Fruit fly (Drosophila melanogaster): Measurements from ENCODE around the gene CG1529.

Gene CG1529

DNA sequence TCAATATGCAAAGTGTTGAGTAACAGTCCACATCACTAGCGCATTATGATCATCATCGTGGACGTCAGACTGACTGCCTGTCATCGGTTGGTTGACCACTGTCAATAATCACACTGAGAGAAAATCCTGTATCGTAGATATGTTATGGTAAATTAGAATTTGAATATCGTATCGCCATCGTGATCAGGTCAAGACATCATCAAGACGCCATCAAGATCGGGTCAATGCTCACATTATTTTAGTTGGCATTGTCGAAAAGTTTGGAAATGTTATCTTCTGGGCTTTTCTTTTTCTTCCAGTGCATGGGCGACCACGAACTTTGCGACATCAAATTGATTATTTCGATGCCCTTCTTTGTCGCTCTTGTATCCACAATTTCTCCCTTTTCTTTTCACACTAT lies 27.2 kb upstream of the CG1529 start (continued):
- TF ChIP-seq dati (GFP tag; IDR thresholded peaks at IDR 0.05), result peak; percentile 51
- peak; percentile 89 for TF ChIP-seq NC2β (GFP tag; optimal IDR thresholded peaks at IDR 0.05)
- peak; percentile 89 for TF ChIP-seq CG1529 (GFP tag; optimal IDR thresholded peaks at IDR 0.05)
- peak; percentile 84 for TF ChIP-seq ranshi (GFP tag; IDR thresholded peaks at IDR 0.05)
- peak; percentile 93 to 94 for TF ChIP-seq chif (GFP tag; optimal IDR thresholded peaks at IDR 0.05)
- TF ChIP-seq CG10274 (GFP tag; optimal IDR thresholded peaks at IDR 0.05), result peak; percentile 65
- peak; percentile 43 for TF ChIP-seq CG7372 (GFP tag; IDR thresholded peaks at IDR 0.05)
- peak; percentile 22 for TF ChIP-seq Sry-β (GFP tag; optimal IDR thresholded peaks at IDR 0.05)
- TF ChIP-seq ato (GFP tag; IDR thresholded peaks at IDR 0.05; ENCODE audit: partially characterized antibody), result no peak
- TF ChIP-seq pita (GFP tag; optimal IDR thresholded peaks at IDR 0.05), result no peak
- peak; percentile 61 for TF ChIP-seq CG15073 (GFP tag; optimal IDR thresholded peaks at IDR 0.05)
- peak; percentile 91 for TF ChIP-seq Atf-2 (GFP tag; optimal IDR thresholded peaks at IDR 0.05)
- TF ChIP-seq CG2202 (tag; optimal IDR thresholded peaks at IDR 0.05), result peak; percentile 84
- TF ChIP-seq kay (GFP tag; optimal IDR thresholded peaks at IDR 0.05), result peak; percentile 73
- peak; percentile 83 for TF ChIP-seq HHEX (GFP tag; optimal IDR thresholded peaks at IDR 0.05)
- peak; percentile 93 for TF ChIP-seq pb (GFP tag; optimal IDR thresholded peaks at IDR 0.05)
- peak; percentile 89 for TF ChIP-seq CrebB (tag; optimal IDR thresholded peaks at IDR 0.05)
- TF ChIP-seq Abd-B (GFP tag; optimal IDR thresholded peaks at IDR 0.05), result peak; percentile 88
- no peak for TF ChIP-seq unc-4 (GFP tag; IDR thresholded peaks at IDR 0.05; ENCODE audit: partially characterized antibody)
- peak; percentile 92 for TF ChIP-seq CG16863 (GFP tag; optimal IDR thresholded peaks at IDR 0.05)
- peak; percentile 86 for TF ChIP-seq CG9876 (GFP tag; optimal IDR thresholded peaks at IDR 0.05)
- peak; percentile 58; the same call in 1 of the 3 replicates for TF ChIP-seq CG11560 (tag; IDR thresholded peaks at IDR 0.05)
- peak; percentile 52; the same call in 1 of the 2 replicates for TF ChIP-seq Gsc (GFP tag; IDR thresholded peaks at IDR 0.05)
- peak; percentile 71 for TF ChIP-seq slou (GFP tag; optimal IDR thresholded peaks at IDR 0.05)
- TF ChIP-seq CG17612 (GFP tag; IDR thresholded peaks at IDR 0.05), result peak; percentile 59
- no peak for TF ChIP-seq CG7271 (tag; optimal IDR thresholded peaks at IDR 0.05)
- peak; percentile 20 for TF ChIP-seq D19B (GFP tag; optimal IDR thresholded peaks at IDR 0.05)
- peak; percentile 80 for TF ChIP-seq twi (tag; optimal IDR thresholded peaks at IDR 0.05)
- peak; percentile 78 for TF ChIP-seq CG14667 (GFP tag; IDR thresholded peaks at IDR 0.05)
- TF ChIP-seq odd (GFP tag; optimal IDR thresholded peaks at IDR 0.05), result peak; percentile 89
- TF ChIP-seq bab2 (GFP tag; optimal IDR thresholded peaks at IDR 0.05), result peak; percentile 93
- TF ChIP-seq caup (GFP tag; optimal IDR thresholded peaks at IDR 0.05; ENCODE audit: severe bottlenecking), result peak; percentile 77
- TF ChIP-seq CG10462 (GFP tag; optimal IDR thresholded peaks at IDR 0.05), result peak; percentile 85
- no peak for TF ChIP-seq D (optimal IDR thresholded peaks at IDR 0.05)
- TF ChIP-seq D (GFP tag; optimal IDR thresholded peaks at IDR 0.05), result peak; percentile 88
- peak in 1 of 2 experiments; percentile 94 for TF ChIP-seq Eip74EF (GFP tag; optimal IDR thresholded peaks at IDR 0.05)
- peak; percentile 78 for TF ChIP-seq sima (GFP tag; optimal IDR thresholded peaks at IDR 0.05)
- TF ChIP-seq Dbx (GFP tag; IDR thresholded peaks at IDR 0.05), result 0 out of 3 replicates have a peak, but pooled peaks have one; percentile 42
- peak; percentile 92 for TF ChIP-seq CG9609 (GFP tag; optimal IDR thresholded peaks at IDR 0.05)
- TF ChIP-seq luna (GFP tag; optimal IDR thresholded peaks at IDR 0.05), result no peak
- peak; percentile 49; the same call in 1 of the 3 replicates for TF ChIP-seq CG6175 (GFP tag; IDR thresholded peaks at IDR 0.05)
- peak; percentile 89 for TF ChIP-seq slbo (GFP tag; IDR thresholded peaks at IDR 0.05)
- no peak for TF ChIP-seq HLHmδ (GFP tag; optimal IDR thresholded peaks at IDR 0.05)
- TF ChIP-seq CG42726 (GFP tag; IDR thresholded peaks at IDR 0.05; ENCODE audit: partially characterized antibody), result no peak
- TF ChIP-seq Med (GFP tag), result peak; percentile 99
- no peak for TF ChIP-seq nerfin-2 (GFP tag; IDR thresholded peaks at IDR 0.05; ENCODE audit: partially characterized antibody)
- TF ChIP-seq CG10979 (tag; optimal IDR thresholded peaks at IDR 0.05), result peak; percentile 91
- TF ChIP-seq zfh2 (GFP tag; optimal IDR thresholded peaks at IDR 0.05), result peak; percentile 82
- TF ChIP-seq CG1603 (tag; optimal IDR thresholded peaks at IDR 0.05), result peak; percentile 95
- TF ChIP-seq CG10267 (tag; optimal IDR thresholded peaks at IDR 0.05), result peak; percentile 81

Data from whole organism, embryonic.